Worm (Caenorhabditis elegans) whole organism, early embryonic: ENCODE results near the gene pkhm-2.

ENCODE experiments used
- B0310.2 ChIP-seq: sonication (generic microtip); optimal IDR thresholded peaks from 2 replicates; lab custom pipeline; 2016; ENCODE audit warnings: mild to moderate bottlenecking, missing genetic modification characterization, missing compliant biosample characterization
- F13C5.2 ChIP-seq: sonication (generic microtip); optimal IDR thresholded peaks from 2 replicates; lab custom pipeline; 2017; ENCODE audit warnings: mild to moderate bottlenecking, missing genetic modification characterization, inconsistent platforms, missing compliant biosample characterization
- aly-1 ChIP-seq: sonication (generic microtip); optimal IDR thresholded peaks from 2 replicates; lab custom pipeline; 2016; ENCODE audit warnings: missing genetic modification characterization, missing compliant biosample characterization
- ama-1 ChIP-seq: fragments of 150-350 bp; optimal IDR thresholded peaks from 2 replicates; lab custom pipeline; 2014
- ceh-13 ChIP-seq: fragments of 200-800 bp; sonication (Bioruptor generic); optimal IDR thresholded peaks from 2 replicates; lab custom pipeline; 2018; ENCODE audit warnings: mild to moderate bottlenecking, missing genetic modification characterization, missing compliant biosample characterization
- ceh-36 ChIP-seq: sonication (generic microtip); optimal IDR thresholded peaks from 2 replicates; lab custom pipeline; 2016; ENCODE audit warnings: missing genetic modification characterization, inconsistent platforms, missing compliant biosample characterization
- ets-7 ChIP-seq: sonication (generic microtip); optimal IDR thresholded peaks from 2 replicates; lab custom pipeline; 2016; ENCODE audit warnings: missing genotype, missing genetic modification characterization, missing compliant biosample characterization
- flt-1 ChIP-seq: fragments of 200-800 bp; sonication (Bioruptor generic); IDR thresholded peaks from 2 replicates; pipeline ENCODE4 v1.3.6; 2022; ENCODE audit warnings: missing genetic modification characterization, missing compliant biosample characterization
- hmbx-1 ChIP-seq: sonication (generic microtip); optimal IDR thresholded peaks from 2 replicates; lab custom pipeline; 2016; ENCODE audit warnings: mild to moderate bottlenecking, missing genetic modification characterization, missing compliant biosample characterization
- hmg-4 ChIP-seq: fragments of 200-800 bp; sonication (Bioruptor generic); optimal IDR thresholded peaks from 2 replicates; lab custom pipeline; 2018; ENCODE audit warnings: mild to moderate bottlenecking, missing genetic modification characterization, missing compliant biosample characterization
- hnd-1 ChIP-seq: sonication (generic microtip); optimal IDR thresholded peaks from 2 replicates; lab custom pipeline; 2016; ENCODE audit warnings: missing genetic modification characterization, missing compliant biosample characterization
- pes-1 ChIP-seq: fragments of 200-800 bp; sonication (Bioruptor generic); IDR thresholded peaks from 2 replicates; pipeline ENCODE4 v1.3.6; 2022; ENCODE audit warnings: missing genetic modification reagents, missing genetic modification characterization, missing compliant biosample characterization
- scrt-1 ChIP-seq: fragments of 200-800 bp; sonication (Bioruptor generic); IDR thresholded peaks from 2 replicates; pipeline ENCODE4 v1.3.6; 2022; ENCODE audit warnings: missing genetic modification characterization, missing compliant biosample characterization
- sea-1 ChIP-seq: fragments of 200-800 bp; sonication (Bioruptor generic); conservative IDR thresholded peaks from 2 replicates; pipeline ENCODE4 v1.3.6; 2022; ENCODE audit warnings: missing genetic modification characterization, missing compliant biosample characterization
- tbx-11 ChIP-seq: fragments of 200-800 bp; sonication (Bioruptor generic); IDR thresholded peaks from 2 replicates; pipeline ENCODE4 v1.3.6; 2022; ENCODE audit warnings: missing genetic modification characterization, missing compliant biosample characterization
- tbx-37 ChIP-seq: fragments of 200-800 bp; sonication (Bioruptor generic); conservative IDR thresholded peaks from 2 replicates; pipeline ENCODE4 v1.3.6; 2022; ENCODE audit warnings: missing genetic modification reagents, missing genetic modification characterization, missing compliant biosample characterization
- tra-4 ChIP-seq: sonication (generic microtip); optimal IDR thresholded peaks from 2 replicates; lab custom pipeline; 2017; ENCODE audit warnings: missing genetic modification characterization, missing compliant biosample characterization

The pkhm-2 gene

ce11 chrX:15221865-15222551, 40.7 kb upstream of the pkhm-2 start:
- TF ChIP-seq ets-7 (no peak), ceh-36 (no peak), aly-1 (no peak), sea-1 (GFP tag; lab: Robert Waterston, UW) (no peak), tra-4 (tag; lab: Kevin White, UChicago) (no peak), pes-1 (GFP tag; lab: Robert Waterston, UW) (no peak), hmg-4 (GFP tag; lab: Kevin White, UChicago) (no peak), flt-1 (GFP tag; lab: Robert Waterston, UW) (no peak)

DNA sequence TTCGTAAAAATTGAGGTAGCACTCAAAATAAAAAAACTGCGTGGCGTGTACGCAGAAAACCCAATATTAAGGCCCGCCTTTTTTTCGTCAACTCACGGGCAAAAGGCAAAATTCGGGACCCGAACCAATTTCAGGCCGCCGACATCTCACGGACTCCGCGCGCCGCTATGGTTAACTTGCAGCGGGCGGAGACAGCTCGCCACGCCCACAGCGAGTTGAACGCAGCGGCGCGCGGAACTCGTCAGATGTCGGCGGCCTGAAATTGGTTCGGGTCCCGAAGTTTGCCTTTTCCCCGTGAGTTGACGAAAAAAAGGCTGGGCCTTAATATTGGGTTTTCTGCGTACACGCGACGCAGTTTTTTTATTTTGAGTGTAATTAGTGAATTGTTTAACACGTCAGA, 39.8 kb upstream of the pkhm-2 start:
- TF ChIP-seq B0310.2 (tag; lab: Kevin White, UChicago), result no peak
- 0 out of 2 replicates have a peak, but pooled peaks have one; percentile 32 for TF ChIP-seq pes-1 (GFP tag; lab: Robert Waterston, UW)
- no peak for TF ChIP-seq hnd-1 (tag; lab: Kevin White, UChicago)

ce11 chrX:15215272-15215671, 34.0 kb upstream of the pkhm-2 start:
- TF ChIP-seq tbx-11 (GFP tag; lab: Robert Waterston, UW) (no peak), hmg-4 (GFP tag; lab: Kevin White, UChicago) (no peak), sea-1 (GFP tag; lab: Robert Waterston, UW) (no peak), scrt-1 (GFP tag; lab: Robert Waterston, UW) (no peak), tra-4 (tag; lab: Kevin White, UChicago) (no peak), hmbx-1 (tag; lab: Kevin White, UChicago) (no peak), F13C5.2 (tag; lab: Kevin White, UChicago) (no peak), ceh-36 (no peak), aly-1 (no peak), ceh-13 (GFP tag; lab: Kevin White, UChicago) (no peak), ama-1 (lab: Kevin White, UChicago) (no peak), pes-1 (GFP tag; lab: Robert Waterston, UW) (no peak), B0310.2 (tag; lab: Kevin White, UChicago) (no peak), flt-1 (GFP tag; lab: Robert Waterston, UW) (no peak), hnd-1 (tag; lab: Kevin White, UChicago) (no peak), ets-7 (no peak), tbx-37 (GFP tag; lab: Robert Waterston, UW) (no peak)

DNA sequence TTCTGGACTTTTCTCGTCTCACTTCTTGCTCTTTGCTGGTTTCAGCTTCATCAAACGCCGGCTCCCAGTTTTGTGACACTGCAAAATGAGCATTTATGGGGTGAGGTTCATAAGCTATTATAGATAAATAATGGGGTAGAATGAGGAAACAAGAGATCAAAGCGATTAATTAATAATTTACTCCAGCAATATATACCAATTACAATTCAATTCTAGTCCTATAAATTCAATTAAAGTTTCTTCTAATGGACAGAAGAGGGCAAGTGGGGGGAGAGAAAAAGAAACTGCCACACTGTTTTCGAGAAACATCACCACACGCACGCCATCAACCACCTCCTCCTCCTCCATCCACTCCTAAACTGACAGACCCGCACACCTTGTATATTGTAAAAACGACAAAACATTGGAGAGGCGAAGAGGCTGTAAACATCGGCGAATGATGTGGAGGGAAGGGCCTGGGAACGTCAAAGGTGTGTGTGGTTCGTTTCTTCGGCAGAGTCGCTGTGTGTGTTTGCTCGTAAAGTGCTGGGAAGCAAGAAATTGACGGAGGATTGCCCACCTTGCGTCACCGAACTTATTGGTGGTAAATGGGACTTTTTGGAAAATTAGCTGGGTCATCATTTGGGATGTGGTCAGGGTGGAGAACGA, 32.0 kb upstream of the pkhm-2 start, which contains the start of the genes H03A11.13 and famk-1:
Gene H03A11.13, minus strand, starts transcription at position 51 of the 648 bp plus-strand sequence.
Gene famk-1, minus strand, starts transcription at position 78 of the 648 bp plus-strand sequence.
- TF ChIP-seq aly-1 (no peak), ama-1 (lab: Kevin White, UChicago) (no peak), sea-1 (GFP tag; lab: Robert Waterston, UW) (no peak), B0310.2 (tag; lab: Kevin White, UChicago) (no peak), ets-7 (no peak), pes-1 (GFP tag; lab: Robert Waterston, UW) (no peak)

- TF ChIP-seq ceh-36 (no peak), hnd-1 (tag; lab: Kevin White, UChicago) (no peak), flt-1 (GFP tag; lab: Robert Waterston, UW) (peak; percentile 36; the same call in 1 of the 2 replicates), scrt-1 (GFP tag; lab: Robert Waterston, UW) (no peak; the same call in 1 of the 2 replicates), pes-1 (GFP tag; lab: Robert Waterston, UW) (peak; percentile 70), tbx-37 (GFP tag; lab: Robert Waterston, UW) (0 out of 2 replicates have a peak, but pooled peaks have one; percentile 43), sea-1 (GFP tag; lab: Robert Waterston, UW) (peak; percentile 70; the same call in 1 of the 2 replicates), tbx-11 (GFP tag; lab: Robert Waterston, UW) (0 out of 2 replicates have a peak, but pooled peaks have one; percentile 55)
These were observed 19.5 kb upstream of the pkhm-2 start for ce11 chrX:15200720-15201119.

DNA sequence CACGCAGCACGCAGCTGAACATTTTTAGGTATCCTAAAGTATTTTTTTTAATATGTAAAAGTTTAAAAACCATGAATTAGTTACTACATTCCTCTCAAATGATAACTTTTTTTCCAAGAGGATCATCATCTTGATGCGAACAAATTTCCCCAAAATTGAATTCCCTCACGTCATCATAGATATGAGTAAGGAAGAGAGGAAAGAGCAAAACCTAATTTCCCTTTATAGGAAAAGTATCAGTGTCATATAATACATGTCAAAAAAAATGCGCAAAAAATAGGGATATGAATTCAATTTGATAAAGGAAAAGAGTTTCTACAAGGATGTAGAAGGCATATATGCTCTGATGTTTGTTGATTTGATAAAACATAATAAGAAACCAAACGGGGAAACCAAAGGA, 18.9 kb upstream of the pkhm-2 start:
- no peak for TF ChIP-seq tra-4 (tag; lab: Kevin White, UChicago)
- no peak for TF ChIP-seq hnd-1 (tag; lab: Kevin White, UChicago)
- no peak for TF ChIP-seq aly-1
- TF ChIP-seq sea-1 (GFP tag; lab: Robert Waterston, UW), result no peak
- no peak for TF ChIP-seq pes-1 (GFP tag; lab: Robert Waterston, UW)
- no peak for TF ChIP-seq B0310.2 (tag; lab: Kevin White, UChicago)
- TF ChIP-seq tbx-11 (GFP tag; lab: Robert Waterston, UW), result no peak
- no peak for TF ChIP-seq ceh-13 (GFP tag; lab: Kevin White, UChicago)
- TF ChIP-seq hmbx-1 (tag; lab: Kevin White, UChicago), result no peak
- no peak for TF ChIP-seq scrt-1 (GFP tag; lab: Robert Waterston, UW)
- TF ChIP-seq ets-7, result no peak
- TF ChIP-seq F13C5.2 (tag; lab: Kevin White, UChicago), result no peak

- no peak for TF ChIP-seq F13C5.2 (tag; lab: Kevin White, UChicago)
- TF ChIP-seq hmg-4 (GFP tag; lab: Kevin White, UChicago), result no peak
- TF ChIP-seq tbx-11 (GFP tag; lab: Robert Waterston, UW), result no peak
- TF ChIP-seq scrt-1 (GFP tag; lab: Robert Waterston, UW), result no peak
- no peak for TF ChIP-seq ama-1 (lab: Kevin White, UChicago)
- TF ChIP-seq aly-1, result no peak
- TF ChIP-seq ets-7, result no peak
- TF ChIP-seq hnd-1 (tag; lab: Kevin White, UChicago), result no peak
- no peak for TF ChIP-seq B0310.2 (tag; lab: Kevin White, UChicago)
- no peak for TF ChIP-seq sea-1 (GFP tag; lab: Robert Waterston, UW)
- no peak for TF ChIP-seq flt-1 (GFP tag; lab: Robert Waterston, UW)
- no peak for TF ChIP-seq hmbx-1 (tag; lab: Kevin White, UChicago)
- no peak for TF ChIP-seq ceh-36
- no peak for TF ChIP-seq tbx-37 (GFP tag; lab: Robert Waterston, UW)
- no peak for TF ChIP-seq tra-4 (tag; lab: Kevin White, UChicago)
- TF ChIP-seq ceh-13 (GFP tag; lab: Kevin White, UChicago), result no peak
- no peak for TF ChIP-seq pes-1 (GFP tag; lab: Robert Waterston, UW)
These were observed 17.8 kb upstream of the pkhm-2 start, which contains the start of gene snt-7 for ce11 chrX:15199052-15199451. snt-7 (minus strand) TSS chrX:15199152.
